Fruit fly (Drosophila melanogaster) whole organism, prepupa: ENCODE measurements around the gene Syt12.

ENCODE experiments used
- Blimp-1 ChIP-seq: fragments of 200-800 bp; sonication (Bioruptor generic); optimal IDR thresholded peaks from 3 replicates; lab custom pipeline; 2017; ENCODE audit warnings: missing biosample characterization, missing genetic modification characterization, mild to moderate bottlenecking, moderate library complexity, missing genetic modification reagents
- CG10631 ChIP-seq: fragments of 200-800 bp; sonication (Bioruptor generic); optimal IDR thresholded peaks from 2 replicates; lab custom pipeline; 2016; ENCODE audit warnings: missing biosample characterization, missing genetic modification characterization
- CG10669 ChIP-seq: fragments of 200-800 bp; sonication (Bioruptor generic); optimal IDR thresholded peaks from 3 replicates; lab custom pipeline; 2018; ENCODE audit warnings: missing biosample characterization, mild to moderate bottlenecking, missing genetic modification characterization, moderate library complexity
- CG11294 ChIP-seq: fragments of 200-800 bp; sonication (Bioruptor generic); IDR thresholded peaks from 2 replicates; pipeline ENCODE4 v1.3.6; 2022; ENCODE audit warnings: missing biosample characterization, missing genetic modification characterization
- CG11762 ChIP-seq: fragments of 200-800 bp; sonication (Bioruptor generic); optimal IDR thresholded peaks from 3 replicates; lab custom pipeline; 2016; ENCODE audit warnings: missing biosample characterization, missing genetic modification characterization; ENCODE audit not compliant: insufficient read depth
- CG15336 ChIP-seq: fragments of 200-800 bp; sonication (Bioruptor generic); IDR thresholded peaks from 2 replicates; pipeline ENCODE4 v1.3.6; 2022; ENCODE audit warnings: missing biosample characterization, missing genetic modification characterization
- CG1621 ChIP-seq: fragments of 200-800 bp; sonication (Bioruptor generic); optimal IDR thresholded peaks from 3 replicates; lab custom pipeline; 2018; ENCODE audit warnings: missing biosample characterization, mild to moderate bottlenecking, missing genetic modification characterization
- CG16779 ChIP-seq: fragments of 200-800 bp; sonication (Bioruptor generic); optimal IDR thresholded peaks from 3 replicates; lab custom pipeline; 2017; ENCODE audit warnings: missing biosample characterization, mild to moderate bottlenecking, missing genetic modification characterization
- CG3032 ChIP-seq: fragments of 200-800 bp; optimal IDR thresholded peaks from 2 replicates; lab custom pipeline; 2019; ENCODE audit warnings: missing biosample characterization, mild to moderate bottlenecking, missing genetic modification characterization, moderate library complexity
- CG31627 ChIP-seq: fragments of 200-800 bp; sonication (Bioruptor generic); optimal IDR thresholded peaks from 3 replicates; lab custom pipeline; 2016; ENCODE audit warnings: missing biosample characterization, missing genetic modification characterization
- CG32006 ChIP-seq: fragments of 200-800 bp; sonication (Bioruptor generic); optimal IDR thresholded peaks from 3 replicates; lab custom pipeline; 2017; ENCODE audit warnings: missing biosample characterization, mild to moderate bottlenecking, missing genetic modification characterization
- CG3919 ChIP-seq: fragments of 200-800 bp; sonication (Bioruptor generic); optimal IDR thresholded peaks from 3 replicates; lab custom pipeline; 2016; ENCODE audit warnings: missing biosample characterization, missing genetic modification characterization
- CG4318 ChIP-seq: fragments of 200-800 bp; sonication (Bioruptor generic); optimal IDR thresholded peaks from 3 replicates; lab custom pipeline; 2017; ENCODE audit warnings: missing biosample characterization, mild to moderate bottlenecking, missing genetic modification characterization
- CG6163 ChIP-seq: fragments of 200-800 bp; sonication (Bioruptor generic); IDR thresholded peaks from 3 replicates; pipeline ENCODE4 v1.3.6; 2022; ENCODE audit warnings: missing biosample characterization, missing genetic modification characterization
- CG6276 ChIP-seq: fragments of 200-800 bp; sonication (Bioruptor generic); optimal IDR thresholded peaks from 2 replicates; lab custom pipeline; 2017; ENCODE audit warnings: missing biosample characterization, mild to moderate bottlenecking, missing genetic modification characterization
- CG6792 ChIP-seq: fragments of 200-800 bp; sonication (Bioruptor generic); optimal IDR thresholded peaks from 3 replicates; lab custom pipeline; 2016; ENCODE audit warnings: missing biosample characterization, missing genetic modification characterization
- CG6808 ChIP-seq: fragments of 200-800 bp; sonication (Bioruptor generic); optimal IDR thresholded peaks from 3 replicates; lab custom pipeline; 2017; ENCODE audit warnings: missing biosample characterization, missing genetic modification characterization, mild to moderate bottlenecking, moderate library complexity, missing genetic modification reagents
- CG8319 ChIP-seq: fragments of 200-800 bp; sonication (Bioruptor generic); optimal IDR thresholded peaks from 3 replicates; lab custom pipeline; 2016; ENCODE audit warnings: missing biosample characterization, missing genetic modification characterization
- CG8632 ChIP-seq: fragments of 200-800 bp; sonication (Bioruptor generic); optimal IDR thresholded peaks from 3 replicates; lab custom pipeline; 2016; ENCODE audit warnings: missing biosample characterization, missing genetic modification characterization
- CG9139 ChIP-seq: fragments of 200-800 bp; sonication (Bioruptor generic); optimal IDR thresholded peaks from 3 replicates; lab custom pipeline; 2017; ENCODE audit warnings: missing biosample characterization, mild to moderate bottlenecking, missing genetic modification characterization
- Eip93F ChIP-seq: fragments of 200-800 bp; sonication (Bioruptor generic); optimal IDR thresholded peaks from 2 replicates; lab custom pipeline; 2016; ENCODE audit warnings: missing biosample characterization, mild to moderate bottlenecking, missing genetic modification characterization
- Ets21C ChIP-seq: fragments of 200-800 bp; sonication (Bioruptor generic); optimal IDR thresholded peaks from 3 replicates; lab custom pipeline; 2016; ENCODE audit warnings: missing biosample characterization, missing genetic modification characterization
- Gug ChIP-seq: fragments of 200-800 bp; sonication (Bioruptor generic); IDR thresholded peaks from 2 replicates; pipeline ENCODE4 v1.3.6; 2022; ENCODE audit warnings: missing biosample characterization, missing genetic modification characterization
- Hr38 ChIP-seq: sonication (Bioruptor generic); optimal IDR thresholded peaks from 2 replicates; lab custom pipeline; 2016; ENCODE audit warnings: missing biosample characterization, missing genetic modification characterization
- Hr39 ChIP-seq: fragments of 200-800 bp; sonication (Bioruptor generic); optimal IDR thresholded peaks from 2 replicates; lab custom pipeline; 2016; ENCODE audit warnings: missing biosample characterization, missing genetic modification characterization
- Lpt ChIP-seq: fragments of 200-800 bp; sonication (Bioruptor generic); optimal IDR thresholded peaks from 3 replicates; lab custom pipeline; 2016; ENCODE audit warnings: missing biosample characterization, missing genetic modification characterization
- Met ChIP-seq: fragments of 200-800 bp; sonication (Bioruptor generic); optimal IDR thresholded peaks from 3 replicates; lab custom pipeline; 2016; ENCODE audit warnings: missing biosample characterization, missing genetic modification characterization
- OdsH ChIP-seq: fragments of 200-800 bp; sonication (Bioruptor generic); optimal IDR thresholded peaks from 3 replicates; lab custom pipeline; 2016; ENCODE audit warnings: missing biosample characterization, missing genetic modification characterization
- Sox102F ChIP-seq: fragments of 200-800 bp; sonication (Bioruptor generic); optimal IDR thresholded peaks from 2 replicates; lab custom pipeline; 2016; ENCODE audit warnings: missing biosample characterization, mild to moderate bottlenecking, missing genetic modification characterization
- Sox14 ChIP-seq: fragments of 200-800 bp; sonication (Bioruptor generic); optimal IDR thresholded peaks from 3 replicates; lab custom pipeline; 2016; ENCODE audit warnings: missing biosample characterization, missing genetic modification characterization
- achi ChIP-seq: fragments of 200-800 bp; sonication (Bioruptor generic); optimal IDR thresholded peaks from 3 replicates; lab custom pipeline; 2016; ENCODE audit warnings: missing biosample characterization, missing genetic modification characterization
- cyc ChIP-seq: fragments of 200-800 bp; sonication (Bioruptor generic); optimal IDR thresholded peaks from 3 replicates; lab custom pipeline; 2016; ENCODE audit warnings: missing biosample characterization, missing genetic modification characterization
- dac ChIP-seq: fragments of 200-800 bp; sonication (Bioruptor generic); optimal IDR thresholded peaks from 2 replicates; lab custom pipeline; 2017; ENCODE audit warnings: missing biosample characterization, mild to moderate bottlenecking, missing genetic modification characterization
- dsx ChIP-seq: fragments of 200-800 bp; optimal IDR thresholded peaks from 3 replicates; lab custom pipeline; 2019; ENCODE audit warnings: missing biosample characterization, mild to moderate bottlenecking, missing genetic modification characterization, moderate library complexity; ENCODE audit not compliant: poor library complexity, severe bottlenecking
- eg ChIP-seq: fragments of 200-800 bp; sonication (Bioruptor generic); IDR thresholded peaks from 3 replicates; pipeline ENCODE4 v1.3.6; 2022; ENCODE audit warnings: missing biosample characterization, missing genetic modification characterization
- esn ChIP-seq: fragments of 200-800 bp; sonication (Bioruptor generic); optimal IDR thresholded peaks from 2 replicates; lab custom pipeline; 2016; ENCODE audit warnings: missing biosample characterization, mild to moderate bottlenecking, missing genetic modification characterization, moderate library complexity
- fd85E ChIP-seq: fragments of 200-800 bp; sonication (Bioruptor generic); optimal IDR thresholded peaks from 3 replicates; lab custom pipeline; 2016; ENCODE audit warnings: missing biosample characterization, missing genetic modification characterization
- fkh ChIP-seq: fragments of 200-800 bp; sonication (Bioruptor generic); optimal IDR thresholded peaks from 3 replicates; lab custom pipeline; 2017; ENCODE audit warnings: missing biosample characterization, mild to moderate bottlenecking, missing genetic modification characterization, moderate library complexity
- lz ChIP-seq: fragments of 200-800 bp; sonication (Bioruptor generic); optimal IDR thresholded peaks from 3 replicates; lab custom pipeline; 2016; ENCODE audit warnings: missing biosample characterization, missing genetic modification characterization
- net ChIP-seq: fragments of 200-800 bp; sonication (Bioruptor generic); optimal IDR thresholded peaks from 3 replicates; lab custom pipeline; 2016; ENCODE audit warnings: missing biosample characterization, missing genetic modification characterization
- svp ChIP-seq: fragments of 200-800 bp; sonication (Bioruptor generic); peaks from one replicate; lab custom pipeline; 2016; ENCODE audit warnings: missing biosample characterization, missing genetic modification characterization
- topi ChIP-seq: fragments of 200-800 bp; sonication (Bioruptor generic); optimal IDR thresholded peaks from 3 replicates; lab custom pipeline; 2016; ENCODE audit warnings: missing biosample characterization, missing genetic modification characterization

Syt12 gene

dm6 chrX:13368149-13368548 is 9.1 kb downstream of the Syt12 start, which contains the start of gene dmrt11E (continued):
- TF ChIP-seq fkh (GFP tag; lab: Kevin White, UChicago) = no peak
- no peak for TF ChIP-seq Sox14 (GFP tag; lab: Kevin White, UChicago)
- no peak for TF ChIP-seq cyc (GFP tag; lab: Kevin White, UChicago)
- TF ChIP-seq CG3919 (GFP tag; lab: Kevin White, UChicago) = peak; percentile 31
- peak; percentile 14 for TF ChIP-seq Lpt (GFP tag; lab: Kevin White, UChicago)
- TF ChIP-seq topi = no peak
- TF ChIP-seq Gug = peak; percentile 41; the same call in 1 of the 2 replicates
- peak; percentile 24 for TF ChIP-seq CG1621
- no peak for TF ChIP-seq svp (GFP tag; lab: Kevin White, UChicago)
- no peak for TF ChIP-seq CG6792 (GFP tag; lab: Kevin White, UChicago)
- no peak for TF ChIP-seq Eip93F (GFP tag; lab: Kevin White, UChicago)
- no peak for TF ChIP-seq CG8319
- TF ChIP-seq Ets21C = no peak
- TF ChIP-seq CG11762 (GFP tag; lab: Kevin White, UChicago) = no peak

DNA sequence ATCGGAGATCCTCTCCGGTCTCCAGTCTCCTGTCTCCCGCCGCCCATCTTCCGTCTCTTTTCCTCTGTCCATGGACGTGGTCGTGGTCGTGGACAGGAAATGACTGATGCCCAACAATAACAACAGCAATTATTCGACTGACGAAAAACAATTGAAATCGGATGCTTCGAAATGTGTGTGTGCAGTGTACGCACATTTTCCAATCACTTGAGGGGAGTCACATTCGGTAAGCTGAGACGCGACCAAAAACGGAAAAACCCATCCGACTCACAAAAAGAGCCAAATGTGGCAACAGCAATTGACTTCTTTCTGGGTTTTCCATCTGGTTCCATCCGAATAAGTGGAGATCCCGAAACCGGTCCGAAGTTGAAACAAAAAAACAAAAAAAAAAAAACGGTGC is 10.4 kb downstream of the Syt12 start:
- TF ChIP-seq net (GFP tag; lab: Kevin White, UChicago) = no peak
- no peak for TF ChIP-seq Gug
- TF ChIP-seq CG9139 (GFP tag; lab: Kevin White, UChicago) = no peak
- TF ChIP-seq CG4318 (GFP tag; lab: Kevin White, UChicago) = no peak
- no peak for TF ChIP-seq dsx (GFP tag; lab: Kevin White, UChicago)
- no peak for TF ChIP-seq Ets21C
- no peak for TF ChIP-seq Sox102F
- no peak for TF ChIP-seq svp (GFP tag; lab: Kevin White, UChicago)
- TF ChIP-seq fd85E = no peak
- TF ChIP-seq CG16779 = no peak
- no peak for TF ChIP-seq fkh (GFP tag; lab: Kevin White, UChicago)
- no peak for TF ChIP-seq Hr38
- TF ChIP-seq cyc (GFP tag; lab: Kevin White, UChicago) = no peak
- no peak for TF ChIP-seq CG11294 (GFP tag; lab: Robert Waterston, UW)
- TF ChIP-seq Sox14 (GFP tag; lab: Kevin White, UChicago) = no peak

DNA sequence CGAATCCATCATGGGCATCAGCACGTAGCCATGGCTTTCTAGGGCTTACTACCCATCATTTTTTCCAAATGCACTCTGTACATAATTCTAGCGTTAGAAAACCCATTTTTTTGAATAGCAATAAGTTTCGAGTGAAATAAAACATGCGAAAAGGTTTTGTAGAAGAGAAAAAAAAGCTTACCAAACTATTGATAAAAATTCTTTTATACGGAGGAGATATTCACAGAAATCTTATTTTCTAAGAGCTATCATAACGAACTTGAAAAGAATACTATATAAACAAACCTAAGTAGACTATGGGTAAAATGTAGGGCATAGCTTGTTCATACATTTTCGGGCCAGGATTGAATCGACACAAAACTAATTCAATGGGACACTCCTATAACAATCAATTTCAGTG is 11.3 kb downstream of the Syt12 start, which contains the start of gene CG1640:
TSS of gene CG1640 (plus strand) at position 301 of the 400 bp plus-strand sequence.
- no peak for TF ChIP-seq CG6276 (GFP tag; lab: Kevin White, UChicago)
- TF ChIP-seq CG31627 (GFP tag; lab: Kevin White, UChicago) = no peak
- no peak for TF ChIP-seq lz (GFP tag; lab: Kevin White, UChicago)

DNA sequence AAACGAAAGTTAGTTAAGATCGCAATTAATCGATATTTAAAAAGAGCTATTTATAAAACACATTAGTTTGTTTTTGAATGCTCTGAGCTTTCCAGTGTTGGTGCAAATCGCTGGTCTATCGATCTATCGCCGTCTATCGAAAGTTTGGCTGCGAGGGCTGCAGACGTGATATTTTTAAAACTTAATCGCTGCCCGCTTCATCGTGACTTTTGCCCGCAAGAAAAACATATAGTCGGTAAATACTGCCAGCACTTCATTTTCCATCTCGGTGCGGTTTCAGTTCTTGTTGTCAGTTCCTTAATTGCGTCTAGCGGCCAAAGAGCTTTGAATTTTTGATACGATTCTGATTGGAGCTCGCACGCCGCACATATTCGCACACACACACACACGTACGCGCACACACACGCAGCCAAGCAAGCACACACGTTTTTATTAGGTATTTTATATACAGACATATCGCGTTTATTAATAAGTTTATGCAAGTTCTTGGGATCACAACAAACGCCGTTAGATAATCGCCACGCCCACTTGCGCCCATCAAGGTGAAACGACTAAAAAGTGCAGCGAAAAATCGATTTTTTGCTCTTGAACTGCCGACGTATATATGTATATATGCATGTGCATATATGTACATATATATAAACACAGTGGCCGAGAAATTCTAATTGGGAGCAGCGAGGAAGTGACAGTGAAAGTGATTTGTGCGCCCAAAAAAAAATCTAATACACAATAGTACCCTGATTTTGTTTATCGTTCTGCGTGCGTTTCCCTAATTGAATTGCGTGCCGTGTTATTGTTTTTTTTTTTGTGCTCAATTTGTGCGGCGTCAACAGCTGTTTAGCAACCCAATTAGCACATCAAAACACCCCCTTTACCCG is 12.0 kb downstream of the Syt12 start:
- TF ChIP-seq OdsH (GFP tag; lab: Kevin White, UChicago) = no peak
- TF ChIP-seq CG6163 (GFP tag; lab: Robert Waterston, UW) = no peak
- TF ChIP-seq Blimp-1 = no peak
- TF ChIP-seq CG6808 (GFP tag; lab: Kevin White, UChicago) = no peak
- no peak for TF ChIP-seq CG10669
- TF ChIP-seq CG3032 (tag; lab: Kevin White, UChicago) = no peak
- peak; percentile 40 for TF ChIP-seq Met (GFP tag; lab: Kevin White, UChicago)
- no peak for TF ChIP-seq Hr38
- TF ChIP-seq CG6792 (GFP tag; lab: Kevin White, UChicago) = peak; percentile 26
- no peak for TF ChIP-seq achi (GFP tag; lab: Kevin White, UChicago)
- no peak for TF ChIP-seq CG8632 (GFP tag; lab: Kevin White, UChicago)
- TF ChIP-seq Eip93F (GFP tag; lab: Kevin White, UChicago) = no peak
- peak; percentile 24 for TF ChIP-seq Sox14 (GFP tag; lab: Kevin White, UChicago)
- TF ChIP-seq CG10631 (GFP tag; lab: Kevin White, UChicago) = no peak
- no peak for TF ChIP-seq CG4318 (GFP tag; lab: Kevin White, UChicago)
- TF ChIP-seq CG31627 (GFP tag; lab: Kevin White, UChicago) = peak; percentile 28
- no peak for TF ChIP-seq CG9139 (GFP tag; lab: Kevin White, UChicago)
- TF ChIP-seq CG11762 (GFP tag; lab: Kevin White, UChicago) = no peak
- peak; percentile 13 for TF ChIP-seq Ets21C
- TF ChIP-seq Hr39 (GFP tag; lab: Kevin White, UChicago) = peak; percentile 34
- TF ChIP-seq dac = no peak
- peak; percentile 44 for TF ChIP-seq esn (GFP tag; lab: Kevin White, UChicago)
- TF ChIP-seq CG32006 (GFP tag; lab: Kevin White, UChicago) = no peak
- TF ChIP-seq Lpt (GFP tag; lab: Kevin White, UChicago) = peak; percentile 7
- no peak for TF ChIP-seq CG11294 (GFP tag; lab: Robert Waterston, UW)
- TF ChIP-seq cyc (GFP tag; lab: Kevin White, UChicago) = peak; percentile 10
- TF ChIP-seq CG15336 (GFP tag; lab: Robert Waterston, UW) = no peak
- no peak for TF ChIP-seq CG8319
- TF ChIP-seq topi = peak; percentile 35
- no peak for TF ChIP-seq eg
